Worm (Caenorhabditis elegans) whole organism, mixed stage, embryonic: ENCODE data around the gene F26G1.3.

ENCODE experiments used
- blmp-1 ChIP-seq: fragments of 150-350 bp; optimal IDR thresholded peaks from 2 replicates; lab custom pipeline; 2014; ENCODE audit warnings: missing biosample characterization, missing genetic modification characterization
- ceh-39 ChIP-seq: fragments of 150-350 bp; optimal IDR thresholded peaks from 2 replicates; lab custom pipeline; 2014; ENCODE audit warnings: missing biosample characterization, missing genetic modification characterization
- ces-1 ChIP-seq: fragments of 150-350 bp; optimal IDR thresholded peaks from 2 replicates; lab custom pipeline; 2014; ENCODE audit warnings: missing biosample characterization, missing genetic modification reagents, missing genetic modification characterization
- hlh-1 ChIP-seq: fragments of 150-350 bp; optimal IDR thresholded peaks from 2 replicates; lab custom pipeline; 2014; ENCODE audit warnings: missing biosample characterization, missing genetic modification reagents, missing genetic modification characterization
- lin-13 ChIP-seq: fragments of 150-350 bp; optimal IDR thresholded peaks from 2 replicates; lab custom pipeline; 2014; ENCODE audit warnings: missing biosample characterization, missing genetic modification characterization
- lsy-2 ChIP-seq: fragments of 150-350 bp; optimal IDR thresholded peaks from 2 replicates; lab custom pipeline; 2014; ENCODE audit warnings: missing biosample characterization, missing genetic modification characterization
- nhr-76 ChIP-seq: sonication (generic microtip); optimal IDR thresholded peaks from 2 replicates; lab custom pipeline; 2017; ENCODE audit warnings: missing biosample characterization, missing genetic modification characterization
- pha-4 ChIP-seq: fragments of 150-350 bp; optimal IDR thresholded peaks from 2 replicates; lab custom pipeline; 2018; ENCODE audit warnings: missing biosample characterization, missing genetic modification reagents, missing genetic modification characterization
- snpc-4 ChIP-seq: fragments of 150-350 bp; optimal IDR thresholded peaks from 2 replicates; lab custom pipeline; 2014; ENCODE audit warnings: missing biosample characterization, missing genetic modification characterization
- unc-39 ChIP-seq: fragments of 150-350 bp; optimal IDR thresholded peaks from 2 replicates; lab custom pipeline; 2014; ENCODE audit warnings: missing biosample characterization, missing genetic modification characterization
- unc-62 ChIP-seq: fragments of 150-350 bp; optimal IDR thresholded peaks from 2 replicates; lab custom pipeline; 2014; ENCODE audit warnings: missing biosample characterization, missing genetic modification reagents, missing genetic modification characterization

- TF ChIP-seq pha-4 (no peak), unc-62 (GFP tag; lab: Kevin White, UChicago) (no peak), unc-39 (tag; lab: Kevin White, UChicago) (no peak), ces-1 (GFP tag; lab: Kevin White, UChicago) (no peak), lsy-2 (no peak), nhr-76 (tag; lab: Kevin White, UChicago) (no peak), snpc-4 (tag; lab: Kevin White, UChicago) (no peak), hlh-1 (tag; lab: Kevin White, UChicago) (no peak), lin-13 (no peak), ceh-39 (no peak), blmp-1 (no peak)
These were observed 38.5 kb downstream of the F26G1.3 start, which contains the start of gene C33F10.14 for ce11 chrII:4797071-4797470.
